Worm (Caenorhabditis elegans): ENCODE results near the gene F10C2.3.

The F10C2.3 gene

DNA sequence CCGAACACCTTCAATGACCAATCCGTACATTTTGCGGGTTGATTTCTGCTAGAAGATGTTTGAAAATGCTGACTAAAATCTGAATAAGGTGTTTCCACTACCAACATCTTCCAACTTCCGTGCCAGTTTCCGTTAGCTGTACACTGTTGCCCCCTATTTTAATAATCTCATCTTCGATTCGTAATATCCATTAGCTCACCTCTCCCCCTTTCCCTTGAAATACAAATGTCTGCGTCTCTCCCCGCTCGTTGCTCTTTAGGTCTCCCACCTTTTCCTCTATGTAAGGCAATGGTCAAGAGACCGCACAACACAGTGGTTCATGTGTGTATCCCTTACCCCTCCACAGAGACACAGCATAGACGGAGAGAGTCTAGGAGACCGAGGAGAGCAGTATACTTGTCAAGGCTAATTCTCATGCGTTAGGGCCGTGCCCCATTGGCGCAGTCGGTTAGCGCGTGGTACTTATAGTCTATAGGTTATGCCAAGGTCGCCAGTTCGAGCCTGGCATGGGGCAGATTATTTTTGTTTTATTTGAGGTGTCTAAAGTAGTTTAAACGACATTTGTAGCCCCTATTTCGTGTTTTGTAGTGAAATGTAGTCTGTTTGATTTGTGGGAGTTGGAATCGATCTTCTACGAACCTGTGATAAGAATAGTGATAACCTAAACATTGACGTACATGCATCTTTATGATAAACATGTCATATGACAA lies 18.2 kb upstream of the F10C2.3 start, which contains the start of gene gcy-33 (continued):
- TF ChIP-seq snpc-1.1 (tag; optimal IDR thresholded peaks at IDR 0.05; ENCODE audit: insufficient read depth) = no peak
- TF ChIP-seq nhr-120 (GFP tag; IDR thresholded peaks at IDR 0.05) = 0 out of 2 replicates have a peak, but pooled peaks have one; percentile 67
- TF ChIP-seq ets-4 (GFP tag; optimal IDR thresholded peaks at IDR 0.05) = peak; percentile 96
- no peak for TF ChIP-seq egl-18 (GFP tag; IDR thresholded peaks at IDR 0.05)
- no peak for TF ChIP-seq mel-28 (tag; optimal IDR thresholded peaks at IDR 0.05; ENCODE audit: borderline replicate concordance)
- peak; percentile 46; the same call in 1 of the 2 replicates for TF ChIP-seq hmg-20 (GFP tag; IDR thresholded peaks at IDR 0.05)
- peak; percentile 63; the same call in 1 of the 2 replicates for TF ChIP-seq ztf-6 (GFP tag; IDR thresholded peaks at IDR 0.05)
- no peak for TF ChIP-seq cebp-1 (GFP tag; IDR thresholded peaks at IDR 0.05)
- peak; percentile 84 for TF ChIP-seq cebp-1 (tag; optimal IDR thresholded peaks at IDR 0.05)
- TF ChIP-seq zim-3 (tag; optimal IDR thresholded peaks at IDR 0.05) = peak; percentile 92
- TF ChIP-seq T26A5.8 (tag; optimal IDR thresholded peaks at IDR 0.05) = peak; percentile 83
- TF ChIP-seq attf-3 (GFP tag; conservative IDR thresholded peaks at IDR 0.05) = peak; percentile 67
- peak; percentile 99 for TF ChIP-seq tbp1 (GFP tag; optimal IDR thresholded peaks at IDR 0.05)
- TF ChIP-seq mcd-1 (GFP tag; IDR thresholded peaks at IDR 0.05) = peak; percentile 80
- TF ChIP-seq hlh-26 (GFP tag; conservative IDR thresholded peaks at IDR 0.05) = no peak
- peak; percentile 82 for TF ChIP-seq pbrm-1 (GFP tag; IDR thresholded peaks at IDR 0.05)
- 0 out of 2 replicates have a peak, but pooled peaks have one; percentile 32 for TF ChIP-seq Y53F4B.3 (GFP tag; IDR thresholded peaks at IDR 0.05)
- peak; percentile 89 for TF ChIP-seq die-1 (tag; optimal IDR thresholded peaks at IDR 0.05)
- TF ChIP-seq ztf-3 (GFP tag; optimal IDR thresholded peaks at IDR 0.05) = no peak
- TF ChIP-seq ceh-27 (GFP tag; optimal IDR thresholded peaks at IDR 0.05) = peak; percentile 86
- no peak for TF ChIP-seq F37B4.10 (GFP tag; IDR thresholded peaks at IDR 0.05)
- peak; percentile 61 for TF ChIP-seq nhr-179 (tag; optimal IDR thresholded peaks at IDR 0.05)
- TF ChIP-seq Y67H2A.10 (GFP tag; conservative IDR thresholded peaks at IDR 0.05) = peak; percentile 28; the same call in 1 of the 2 replicates
- no peak for TF ChIP-seq ceh-91 (GFP tag; IDR thresholded peaks at IDR 0.05)
- TF ChIP-seq ztf-26 (tag; optimal IDR thresholded peaks at IDR 0.05) = peak; percentile 86
- TF ChIP-seq hlh-12 (tag; optimal IDR thresholded peaks at IDR 0.05) = peak; percentile 64
- TF ChIP-seq attf-5 (GFP tag; optimal IDR thresholded peaks at IDR 0.05) = peak; percentile 64
- TF ChIP-seq nfyb-1 (GFP tag; IDR thresholded peaks at IDR 0.05) = peak; percentile 95
- peak; percentile 48 for TF ChIP-seq F10E7.11 (tag; optimal IDR thresholded peaks at IDR 0.05)
- peak; percentile 47 for TF ChIP-seq madf-8 (GFP tag; conservative IDR thresholded peaks at IDR 0.05)
- TF ChIP-seq unc-62 (GFP tag; optimal IDR thresholded peaks at IDR 0.05) = no peak
- TF ChIP-seq egl-44 (GFP tag; IDR thresholded peaks at IDR 0.05) = peak; percentile 90
- TF ChIP-seq aptf-3 (GFP tag; IDR thresholded peaks at IDR 0.05) = 0 out of 2 replicates have a peak, but pooled peaks have one; percentile 62
- peak; percentile 75 for TF ChIP-seq tlf-1 (GFP tag; optimal IDR thresholded peaks at IDR 0.05)
- peak; percentile 93 for TF ChIP-seq repo-1 (tag; optimal IDR thresholded peaks at IDR 0.05)
- TF ChIP-seq Y56A3A.18 (GFP tag; IDR thresholded peaks at IDR 0.05) = peak; percentile 92
- TF ChIP-seq C06A6.2 (GFP tag; conservative IDR thresholded peaks at IDR 0.05) = peak; percentile 72; the same call in 1 of the 2 replicates
- TF ChIP-seq pha-4 (tag; optimal IDR thresholded peaks at IDR 0.05) = no peak
- peak; percentile 77 for TF ChIP-seq let-526 (GFP tag; IDR thresholded peaks at IDR 0.05)
- TF ChIP-seq mes-4 (tag; optimal IDR thresholded peaks at IDR 0.05) = peak; percentile 46
- TF ChIP-seq zfh-2 (GFP tag; conservative IDR thresholded peaks at IDR 0.05) = no peak
- no peak for TF ChIP-seq bed-1 (GFP tag; IDR thresholded peaks at IDR 0.05)
- TF ChIP-seq tbx-9 (tag; optimal IDR thresholded peaks at IDR 0.05; ENCODE audit: borderline replicate concordance) = no peak
- peak; percentile 64 for TF ChIP-seq lsy-27 (tag; optimal IDR thresholded peaks at IDR 0.05; ENCODE audit: borderline replicate concordance, insufficient read depth)
- TF ChIP-seq egrh-3 (GFP tag; IDR thresholded peaks at IDR 0.05) = peak; percentile 43; the same call in 1 of the 2 replicates
- TF ChIP-seq snpc-3.4 (tag; optimal IDR thresholded peaks at IDR 0.05) = peak; percentile 56
- TF ChIP-seq mxl-1 (tag; optimal IDR thresholded peaks at IDR 0.05) = peak; percentile 73

All from whole organism, young adult.